Worm (Caenorhabditis elegans) whole organism, young adult: ENCODE measurements around the gene mpz-3.

ENCODE experiments used
- B0261.1 ChIP-seq: sonication (generic microtip); optimal IDR thresholded peaks from 2 replicates; lab custom pipeline; 2016; ENCODE audit warnings: mild to moderate bottlenecking, missing genetic modification characterization, moderate library complexity, missing compliant biosample characterization
- C17E4.6 ChIP-seq: fragments of 200-800 bp; sonication (Bioruptor generic); IDR thresholded peaks from 2 replicates; pipeline ENCODE4 v1.3.6; 2022; ENCODE audit warnings: missing genetic modification reagents, missing genetic modification characterization, missing compliant biosample characterization
- D2030.7 ChIP-seq: fragments of 200-800 bp; sonication (Bioruptor generic); IDR thresholded peaks from 2 replicates; pipeline ENCODE4 v1.3.6; 2022; ENCODE audit warnings: missing genetic modification reagents, missing genetic modification characterization, missing compliant biosample characterization
- F23B12.7 ChIP-seq: sonication (generic microtip); optimal IDR thresholded peaks from 2 replicates; lab custom pipeline; 2017; ENCODE audit warnings: missing genetic modification characterization, mild to moderate bottlenecking, missing compliant biosample characterization, antibody characterized with exemption, moderate library complexity; ENCODE audit not compliant: insufficient read depth
- F49E8.2 ChIP-seq: sonication (generic microtip); optimal IDR thresholded peaks from 3 replicates; lab custom pipeline; 2017; ENCODE audit warnings: missing genetic modification characterization, mild to moderate bottlenecking, missing compliant biosample characterization, antibody characterized with exemption, moderate library complexity; ENCODE audit not compliant: insufficient read depth
- K12H6.12 ChIP-seq: fragments of 200-800 bp; sonication (Bioruptor generic); optimal IDR thresholded peaks from 2 replicates; lab custom pipeline; 2018; ENCODE audit warnings: mild to moderate bottlenecking, missing genetic modification characterization, missing compliant biosample characterization
- T07F8.4 ChIP-seq: sonication (generic microtip); optimal IDR thresholded peaks from 2 replicates; lab custom pipeline; 2016; ENCODE audit warnings: mild to moderate bottlenecking, missing genetic modification characterization, moderate library complexity, missing compliant biosample characterization
- Y79H2A.3 ChIP-seq: fragments of 200-800 bp; sonication (Bioruptor generic); conservative IDR thresholded peaks from 2 replicates; pipeline ENCODE4 v1.3.6; 2022; ENCODE audit warnings: missing genetic modification reagents, missing genetic modification characterization, missing compliant biosample characterization
- ZK185.1 ChIP-seq: sonication (generic microtip); optimal IDR thresholded peaks from 2 replicates; lab custom pipeline; 2016; ENCODE audit warnings: mild to moderate bottlenecking, missing genetic modification characterization, missing compliant biosample characterization; ENCODE audit not compliant: poor library complexity, severe bottlenecking
- ama-1 ChIP-seq, 3 experiments: fragments of 150-350 bp in 1 of 3; sonication (generic microtip) in 2 of 3; optimal IDR thresholded peaks; 2 replicates each; lab custom pipeline; 2014 to 2018; ENCODE audit warnings: missing biosample characterization in 2 of 3, missing genetic modification characterization in 2 of 3, missing genetic modification reagents in 2 of 3
- aptf-2 ChIP-seq: fragments of 200-800 bp; sonication (Bioruptor generic); conservative IDR thresholded peaks from 2 replicates; pipeline ENCODE4 v1.3.6; 2022; ENCODE audit warnings: missing genetic modification reagents, missing genetic modification characterization, missing compliant biosample characterization
- athp-1 ChIP-seq: sonication (generic microtip); optimal IDR thresholded peaks from 2 replicates; lab custom pipeline; 2017; ENCODE audit warnings: mild to moderate bottlenecking, missing genetic modification characterization, missing compliant biosample characterization
- attf-5 ChIP-seq: fragments of 200-800 bp; sonication (Bioruptor generic); optimal IDR thresholded peaks from 2 replicates; lab custom pipeline; 2018; ENCODE audit warnings: mild to moderate bottlenecking, missing genetic modification characterization, missing compliant biosample characterization
- attf-6 ChIP-seq: fragments of 200-800 bp; sonication (Bioruptor generic); IDR thresholded peaks from 2 replicates; pipeline ENCODE4 v1.3.6; 2022; ENCODE audit warnings: missing genetic modification reagents, missing genetic modification characterization, missing compliant biosample characterization
- ceh-100 ChIP-seq: fragments of 200-800 bp; sonication (Bioruptor generic); IDR thresholded peaks from 2 replicates; pipeline ENCODE4 v1.3.6; 2022; ENCODE audit warnings: missing genetic modification reagents, missing genetic modification characterization, missing compliant biosample characterization
- ceh-91 ChIP-seq: fragments of 200-800 bp; sonication (Bioruptor generic); IDR thresholded peaks from 2 replicates; pipeline ENCODE4 v1.3.6; 2022; ENCODE audit warnings: missing genetic modification reagents, missing genetic modification characterization, missing compliant biosample characterization
- die-1 ChIP-seq: sonication (generic microtip); optimal IDR thresholded peaks from 2 replicates; lab custom pipeline; 2016; ENCODE audit warnings: missing genotype, mild to moderate bottlenecking, missing genetic modification characterization, missing compliant biosample characterization
- dpl-1 ChIP-seq: fragments of 150-350 bp; optimal IDR thresholded peaks from 2 replicates; lab custom pipeline; 2014; ENCODE audit warnings: missing biosample characterization, missing genetic modification reagents, missing genetic modification characterization
- efl-1 ChIP-seq: fragments of 150-350 bp; optimal IDR thresholded peaks from 2 replicates; lab custom pipeline; 2014; ENCODE audit warnings: missing biosample characterization, missing genetic modification reagents, missing genetic modification characterization
- egl-44 ChIP-seq: fragments of 200-800 bp; sonication (Bioruptor generic); IDR thresholded peaks from 2 replicates; pipeline ENCODE4 v1.3.6; 2022; ENCODE audit warnings: missing genetic modification reagents, missing genetic modification characterization, missing compliant biosample characterization
- ets-4 ChIP-seq: fragments of 200-800 bp; sonication (Bioruptor generic); optimal IDR thresholded peaks from 2 replicates; lab custom pipeline; 2018; ENCODE audit warnings: mild to moderate bottlenecking, missing genetic modification characterization, missing compliant biosample characterization
- fkh-3 ChIP-seq: sonication (generic microtip); optimal IDR thresholded peaks from 2 replicates; lab custom pipeline; 2016; ENCODE audit warnings: mild to moderate bottlenecking, missing genetic modification characterization, missing compliant biosample characterization
- him-1 ChIP-seq: sonication (generic microtip); optimal IDR thresholded peaks from 2 replicates; lab custom pipeline; 2016; ENCODE audit warnings: missing genotype, missing genetic modification reagents, missing genetic modification characterization, missing compliant biosample characterization
- hmg-1.2 ChIP-seq: fragments of 200-800 bp; sonication (Bioruptor generic); IDR thresholded peaks from 2 replicates; pipeline ENCODE4 v1.3.6; 2022; ENCODE audit warnings: missing genetic modification reagents, missing genetic modification characterization, missing compliant biosample characterization
- hrde-1 ChIP-seq: sonication (generic microtip); optimal IDR thresholded peaks from 2 replicates; lab custom pipeline; 2016; ENCODE audit warnings: missing genetic modification characterization, mild to moderate bottlenecking, missing compliant biosample characterization, moderate library complexity, missing genotype, missing genetic modification reagents, borderline replicate concordance
- lin-26 ChIP-seq: fragments of 200-800 bp; sonication (Bioruptor generic); IDR thresholded peaks from 2 replicates; pipeline ENCODE4 v1.3.6; 2022; ENCODE audit warnings: missing genetic modification reagents, missing genetic modification characterization, missing compliant biosample characterization
- lin-35 ChIP-seq, 3 experiments: fragments of 150-350 bp in 2 of 3; sonication (generic microtip) in 1 of 3; optimal IDR thresholded peaks; 2 replicates each; lab custom pipeline; 2014 to 2018; ENCODE audit warnings: missing biosample characterization in 3 of 3, missing genetic modification characterization in 3 of 3, missing genetic modification reagents in 3 of 3
- lir-1 ChIP-seq: fragments of 200-800 bp; sonication (Bioruptor generic); conservative IDR thresholded peaks from 2 replicates; pipeline ENCODE4 v1.3.6; 2022; ENCODE audit warnings: missing genetic modification reagents, missing genetic modification characterization, missing compliant biosample characterization
- madf-10 ChIP-seq: sonication (generic microtip); optimal IDR thresholded peaks from 2 replicates; lab custom pipeline; 2016; ENCODE audit warnings: mild to moderate bottlenecking, missing genetic modification characterization, missing compliant biosample characterization
- madf-8 ChIP-seq: fragments of 200-800 bp; sonication (Bioruptor generic); conservative IDR thresholded peaks from 2 replicates; pipeline ENCODE4 v1.3.6; 2022; ENCODE audit warnings: missing genetic modification reagents, missing genetic modification characterization, missing compliant biosample characterization
- nhr-80 ChIP-seq: sonication (generic microtip); optimal IDR thresholded peaks from 2 replicates; lab custom pipeline; 2016; ENCODE audit warnings: missing genetic modification characterization, missing compliant biosample characterization
- nhr-90 ChIP-seq: sonication (generic microtip); optimal IDR thresholded peaks from 2 replicates; lab custom pipeline; 2016; ENCODE audit warnings: missing genotype, mild to moderate bottlenecking, missing genetic modification characterization, missing compliant biosample characterization
- pbrm-1 ChIP-seq: fragments of 200-800 bp; sonication (Bioruptor generic); IDR thresholded peaks from 2 replicates; pipeline ENCODE4 v1.3.6; 2022; ENCODE audit warnings: missing genetic modification reagents, missing genetic modification characterization, missing compliant biosample characterization
- rec-8 ChIP-seq, 2 experiments: sonication (generic microtip); optimal IDR thresholded peaks; 2 replicates each; lab custom pipeline; 2016; ENCODE audit warnings: mild to moderate bottlenecking in 2 of 2, missing genetic modification characterization in 2 of 2, missing genetic modification reagents in 2 of 2, missing genotype in 2 of 2, missing biosample characterization in 1 of 2, missing compliant biosample characterization in 1 of 2, moderate library complexity in 1 of 2
- repo-1 ChIP-seq: sonication (generic microtip); optimal IDR thresholded peaks from 2 replicates; lab custom pipeline; 2017; ENCODE audit warnings: mild to moderate bottlenecking, missing genetic modification characterization, missing compliant biosample characterization
- rpc-1 ChIP-seq, 2 experiments: fragments of 150-350 bp in 1 of 2; sonication (generic microtip) in 1 of 2; optimal IDR thresholded peaks; 2 replicates each; lab custom pipeline; 2014 to 2018; ENCODE audit warnings: missing biosample characterization in 1 of 2, missing genetic modification characterization in 1 of 2, missing genetic modification reagents in 1 of 2, missing genotype in 1 of 2
- snpc-1.3 ChIP-seq: sonication (generic microtip); optimal IDR thresholded peaks from 2 replicates; lab custom pipeline; 2017; ENCODE audit warnings: missing genetic modification characterization, mild to moderate bottlenecking, missing compliant biosample characterization, antibody characterized with exemption, moderate library complexity, missing genotype, missing genetic modification reagents; ENCODE audit not compliant: insufficient read depth
- snpc-3.4 ChIP-seq: sonication (generic microtip); optimal IDR thresholded peaks from 2 replicates; lab custom pipeline; 2017; ENCODE audit warnings: missing genetic modification characterization, mild to moderate bottlenecking, missing compliant biosample characterization, antibody characterized with exemption, moderate library complexity, missing genotype, missing genetic modification reagents
- snpc-4 ChIP-seq, 5 experiments: fragments of 150-350 bp in 1 of 5; sonication (generic microtip) in 4 of 5; optimal IDR thresholded peaks; 2 replicates each; lab custom pipeline; 2014 to 2018; ENCODE audit warnings: missing genetic modification characterization in 5 of 5, missing biosample characterization in 3 of 5, antibody characterized with exemption in 2 of 5, mild to moderate bottlenecking in 2 of 5, missing compliant biosample characterization in 2 of 5, missing genotype in 2 of 5, moderate library complexity in 2 of 5, missing genetic modification reagents in 1 of 5
- tbp1 ChIP-seq: fragments of 200-800 bp; sonication (Bioruptor generic); optimal IDR thresholded peaks from 2 replicates; lab custom pipeline; 2018; ENCODE audit warnings: mild to moderate bottlenecking, missing genetic modification characterization, missing compliant biosample characterization
- unc-130 ChIP-seq: sonication (generic microtip); optimal IDR thresholded peaks from 2 replicates; lab custom pipeline; 2016; ENCODE audit warnings: missing genetic modification reagents, missing genetic modification characterization, missing compliant biosample characterization
- xnd-1 ChIP-seq: sonication (generic microtip); optimal IDR thresholded peaks from 2 replicates; lab custom pipeline; 2016; ENCODE audit warnings: missing genotype, missing genetic modification reagents, missing genetic modification characterization, missing compliant biosample characterization
- ztf-18 ChIP-seq: sonication (generic microtip); optimal IDR thresholded peaks from 2 replicates; lab custom pipeline; 2016; ENCODE audit warnings: missing genotype, mild to moderate bottlenecking, missing genetic modification characterization, missing compliant biosample characterization
- ztf-25 ChIP-seq: fragments of 200-800 bp; sonication (Bioruptor generic); IDR thresholded peaks from 2 replicates; pipeline ENCODE4 v1.3.6; 2022; ENCODE audit warnings: missing genetic modification reagents, missing genetic modification characterization, missing compliant biosample characterization
- ztf-26 ChIP-seq: sonication (generic microtip); optimal IDR thresholded peaks from 2 replicates; lab custom pipeline; 2017; ENCODE audit warnings: missing genetic modification characterization, missing compliant biosample characterization

mpz-3 gene

DNA sequence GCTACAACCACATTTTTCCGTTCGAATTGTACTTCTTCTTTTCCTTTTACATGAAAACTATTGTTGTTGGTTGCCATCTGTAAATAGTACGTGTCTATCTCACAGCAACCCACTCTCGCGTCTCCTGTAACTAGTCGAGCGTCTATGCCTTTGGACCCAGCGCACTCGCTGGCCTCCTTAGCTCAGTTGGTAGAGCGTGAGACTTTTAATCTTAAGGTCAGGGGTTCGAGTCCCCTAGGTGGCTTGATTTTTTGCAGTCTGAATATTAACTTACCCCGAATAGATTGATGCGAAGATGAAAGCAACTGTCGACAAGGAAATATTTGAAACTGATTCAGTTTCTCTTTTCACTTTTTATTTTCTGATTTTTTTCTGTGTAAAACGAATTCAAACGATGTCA lies at the start of gene mpz-3:
TSS of gene mpz-3 (minus strand) at position 320 of the 400 bp plus-strand sequence.
- TF ChIP-seq die-1 (tag; lab: Kevin White, UChicago): peak; percentile 64
- no peak for TF ChIP-seq athp-1
- TF ChIP-seq ztf-18 (tag; lab: Kevin White, UChicago): peak; percentile 58
- TF ChIP-seq F49E8.2 (tag; lab: Kevin White, UChicago): peak; percentile 66
- peak; percentile 70 for TF ChIP-seq hmg-1.2 (GFP tag; lab: Robert Waterston, UW)
- peak; percentile 58; the same call in 1 of the 2 replicates for TF ChIP-seq aptf-2 (GFP tag; lab: Robert Waterston, UW)
- no peak for TF ChIP-seq unc-130 (GFP tag; lab: Kevin White, UChicago)
- peak; percentile 47; the same call in 1 of the 2 replicates for TF ChIP-seq ceh-100 (GFP tag; lab: Robert Waterston, UW)
- peak; percentile 27 for TF ChIP-seq snpc-4 (GFP tag; optimal IDR thresholded peaks at IDR 0.05; lab: Kevin White, UChicago)
- TF ChIP-seq snpc-4 (tag; optimal IDR thresholded peaks at IDR 0.05; lab: Kevin White, UChicago): no peak
- peak; percentile 69 for TF ChIP-seq F23B12.7
- peak; percentile 20; the same call in 1 of the 2 replicates for TF ChIP-seq madf-8 (GFP tag; lab: Robert Waterston, UW)
- peak; percentile 41; the same call in 1 of the 2 replicates for TF ChIP-seq Y79H2A.3
- TF ChIP-seq efl-1: peak; percentile 1
- TF ChIP-seq him-1 (tag; lab: Kevin White, UChicago): peak; percentile 96
- TF ChIP-seq egl-44 (GFP tag; lab: Robert Waterston, UW): 0 out of 2 replicates have a peak, but pooled peaks have one; percentile 48
- TF ChIP-seq lin-35 (GFP tag; optimal IDR thresholded peaks at IDR 0.05; lab: Kevin White, UChicago): no peak
- TF ChIP-seq K12H6.12: no peak
- peak; percentile 31 for TF ChIP-seq nhr-90 (tag; lab: Kevin White, UChicago)
- peak; percentile 15 for TF ChIP-seq nhr-80 (tag; lab: Kevin White, UChicago)
- peak; percentile 96 for TF ChIP-seq tbp1
- peak; percentile 44; the same call in 1 of the 2 replicates for TF ChIP-seq pbrm-1 (GFP tag; lab: Robert Waterston, UW)
- TF ChIP-seq repo-1 (tag; lab: Kevin White, UChicago): no peak
- TF ChIP-seq D2030.7 (GFP tag; lab: Robert Waterston, UW): peak; percentile 48; the same call in 1 of the 2 replicates
- TF ChIP-seq rec-8 (tag; optimal IDR thresholded peaks at IDR 0.05; lab: Kevin White, UChicago): peak in 1 of 2 experiments; percentile 63
- TF ChIP-seq ceh-91 (GFP tag; lab: Robert Waterston, UW): peak; percentile 21; the same call in 1 of the 2 replicates
- no peak for TF ChIP-seq xnd-1
- no peak for TF ChIP-seq ama-1 (optimal IDR thresholded peaks at IDR 0.05; lab: Kevin White, UChicago)
- TF ChIP-seq ama-1 (GFP tag; optimal IDR thresholded peaks at IDR 0.05; lab: Kevin White, UChicago): peak in 1 of 2 experiments; percentile 8
- peak; percentile 84 for TF ChIP-seq B0261.1 (tag; lab: Kevin White, UChicago)
- no peak for TF ChIP-seq hrde-1 (tag; lab: Kevin White, UChicago)
- peak; percentile 17 for TF ChIP-seq ZK185.1 (tag; lab: Kevin White, UChicago)
- peak; percentile 56 for TF ChIP-seq snpc-3.4 (tag; lab: Kevin White, UChicago)
- TF ChIP-seq lir-1 (GFP tag; lab: Robert Waterston, UW): 0 out of 2 replicates have a peak, but pooled peaks have one; percentile 14
- no peak for TF ChIP-seq fkh-3 (tag; lab: Kevin White, UChicago)
- TF ChIP-seq snpc-1.3 (tag; lab: Kevin White, UChicago): peak; percentile 33
- peak; percentile 85 for TF ChIP-seq lin-26 (GFP tag; lab: Robert Waterston, UW)
- peak; percentile 9 for TF ChIP-seq ztf-26 (tag; lab: Kevin White, UChicago)
- peak; percentile 10 for TF ChIP-seq T07F8.4 (tag; lab: Kevin White, UChicago)
- TF ChIP-seq madf-10 (tag; lab: Kevin White, UChicago): peak; percentile 35
- peak; percentile 30 for TF ChIP-seq attf-5 (GFP tag; lab: Kevin White, UChicago)
- no peak for TF ChIP-seq dpl-1 (GFP tag; lab: Kevin White, UChicago)
- TF ChIP-seq ztf-25: no peak
- TF ChIP-seq ets-4: no peak
- no peak for TF ChIP-seq attf-6 (GFP tag; lab: Robert Waterston, UW)
- peak; percentile 55 for TF ChIP-seq rpc-1 (optimal IDR thresholded peaks at IDR 0.05; lab: Kevin White, UChicago)
- TF ChIP-seq rpc-1 (tag; optimal IDR thresholded peaks at IDR 0.05; lab: Kevin White, UChicago): peak; percentile 80
- 0 out of 2 replicates have a peak, but pooled peaks have one; percentile 19 for TF ChIP-seq C17E4.6 (GFP tag; lab: Robert Waterston, UW)
- TF ChIP-seq, all 124 proteins: peak for 33
